Worm (Caenorhabditis elegans): ENCODE measurements around the gene gpcp-1.

- TF ChIP-seq him-1 (tag; optimal IDR thresholded peaks at IDR 0.05): no peak
- no peak for TF ChIP-seq W03F9.2 (tag; optimal IDR thresholded peaks at IDR 0.05)
Measured at ce11 chrX:3154562-3154961, 44.1 kb upstream of the gpcp-1 start.

Measured in whole organism, L4/young adult.